Worm (Caenorhabditis elegans): ENCODE measurements around the gene C06A1.6.

ce11 chrII:10564578-10564977 lies at the start of gene C06A1.6, which contains the start of gene C06A1.7:
- TF ChIP-seq him-1 (tag; optimal IDR thresholded peaks at IDR 0.05) (no peak), W03F9.2 (tag; optimal IDR thresholded peaks at IDR 0.05) (no peak), dao-5 (tag; optimal IDR thresholded peaks at IDR 0.05) (no peak)
